Worm (Caenorhabditis elegans) whole organism, L3 larva: ENCODE measurements around the gene nsph-4.2.

Experiments used
- eor-1 ChIP-seq, 2 experiments: fragments of 150-350 bp; optimal IDR thresholded peaks; 2 replicates each; lab custom pipeline; 2014 to 2018; ENCODE audit warnings: missing biosample characterization in 2 of 2, missing genetic modification characterization in 2 of 2
- fkh-10 ChIP-seq: sonication (generic microtip); optimal IDR thresholded peaks from 2 replicates; lab custom pipeline; 2017; ENCODE audit warnings: missing biosample characterization, missing genetic modification reagents, missing genetic modification characterization
- nhr-67 ChIP-seq: fragments of 150-350 bp; optimal IDR thresholded peaks from 2 replicates; lab custom pipeline; 2014; ENCODE audit warnings: missing biosample characterization, missing genetic modification characterization
- unc-62 ChIP-seq: fragments of 150-350 bp; sonication (generic microtip); optimal IDR thresholded peaks from 4 replicates; lab custom pipeline; 2014; ENCODE audit warnings: missing biosample characterization, missing genetic modification reagents, missing genetic modification characterization

- TF ChIP-seq fkh-10 (GFP tag; lab: Kevin White, UChicago) (no peak), unc-62 (GFP tag; lab: Kevin White, UChicago) (no peak), nhr-67 (tag; lab: Kevin White, UChicago) (no peak), eor-1 (tag; optimal IDR thresholded peaks at IDR 0.05; lab: Kevin White, UChicago) (no peak)
Measured at ce11 chrIV:5216349-5216748, 2.2 kb upstream of the nsph-4.2 start.
